Worm (Caenorhabditis elegans) whole organism, L3 larva: ENCODE results near the gene R07E5.5.

Source experiments
- R02D3.7 ChIP-seq: fragments of 150-350 bp; optimal IDR thresholded peaks from 2 replicates; lab custom pipeline; 2014; ENCODE audit warnings: missing biosample characterization, missing genetic modification characterization
- ZK546.5 ChIP-seq: sonication (generic microtip); optimal IDR thresholded peaks from 2 replicates; lab custom pipeline; 2017; ENCODE audit warnings: missing biosample characterization, missing genetic modification characterization
- aly-2 ChIP-seq: fragments of 150-350 bp; optimal IDR thresholded peaks from 2 replicates; lab custom pipeline; 2014; ENCODE audit warnings: missing biosample characterization, missing genetic modification characterization
- ama-1 ChIP-seq: fragments of 150-350 bp; optimal IDR thresholded peaks from 2 replicates; lab custom pipeline; 2018
- ceh-28 ChIP-seq: fragments of 150-350 bp; optimal IDR thresholded peaks from 2 replicates; lab custom pipeline; 2014; ENCODE audit warnings: missing biosample characterization, missing genetic modification reagents, missing genetic modification characterization
- ceh-82 ChIP-seq: fragments of 150-350 bp; optimal IDR thresholded peaks from 2 replicates; lab custom pipeline; 2014; ENCODE audit warnings: missing biosample characterization, missing genetic modification characterization
- ceh-9 ChIP-seq: sonication (generic microtip); optimal IDR thresholded peaks from 2 replicates; lab custom pipeline; 2018; ENCODE audit warnings: missing biosample characterization, missing genetic modification characterization
- daf-12 ChIP-seq: fragments of 150-350 bp; optimal IDR thresholded peaks from 2 replicates; lab custom pipeline; 2014; ENCODE audit warnings: missing biosample characterization, missing genetic modification reagents, missing genetic modification characterization
- egl-5 ChIP-seq: fragments of 150-350 bp; optimal IDR thresholded peaks from 2 replicates; lab custom pipeline; 2017; ENCODE audit warnings: missing biosample characterization, missing genetic modification reagents, missing genetic modification characterization, inconsistent platforms
- elt-1 ChIP-seq: fragments of 150-350 bp; optimal IDR thresholded peaks from 2 replicates; lab custom pipeline; 2014; ENCODE audit warnings: missing biosample characterization, missing genetic modification characterization
- elt-2 ChIP-seq: sonication (generic microtip); optimal IDR thresholded peaks from 2 replicates; lab custom pipeline; 2016; ENCODE audit warnings: missing genetic modification reagents, mild to moderate bottlenecking, missing genetic modification characterization, missing compliant biosample characterization
- elt-3 ChIP-seq, 3 experiments: fragments of 150-350 bp in 1 of 3; sonication (generic microtip) in 2 of 3; optimal IDR thresholded peaks; 2 replicates in 2 of 3; 4 replicates in 1 of 3; lab custom pipeline; 2014 to 2017; ENCODE audit warnings: missing biosample characterization in 3 of 3, missing genetic modification characterization in 3 of 3
- fkh-2 ChIP-seq: fragments of 150-350 bp; optimal IDR thresholded peaks from 2 replicates; lab custom pipeline; 2014; ENCODE audit warnings: missing biosample characterization, missing genetic modification reagents, missing genetic modification characterization
- fos-1 ChIP-seq: fragments of 150-350 bp; optimal IDR thresholded peaks from 2 replicates; lab custom pipeline; 2014; ENCODE audit warnings: missing biosample characterization, missing genetic modification characterization
- hmg-11 ChIP-seq: sonication (generic microtip); optimal IDR thresholded peaks from 2 replicates; lab custom pipeline; 2016; ENCODE audit warnings: missing genetic modification characterization, missing compliant biosample characterization
- jun-1 ChIP-seq: fragments of 150-350 bp; optimal IDR thresholded peaks from 2 replicates; lab custom pipeline; 2014; ENCODE audit warnings: missing biosample characterization, missing genetic modification reagents, missing genetic modification characterization
- lin-39 ChIP-seq: fragments of 150-350 bp; optimal IDR thresholded peaks from 2 replicates; lab custom pipeline; 2018; ENCODE audit warnings: missing biosample characterization, missing genetic modification reagents, missing genetic modification characterization
- lsy-12 ChIP-seq: sonication (generic microtip); optimal IDR thresholded peaks from 2 replicates; lab custom pipeline; 2016; ENCODE audit warnings: mild to moderate bottlenecking, missing genetic modification characterization, missing compliant biosample characterization
- mdl-1 ChIP-seq: fragments of 150-350 bp; optimal IDR thresholded peaks from 2 replicates; lab custom pipeline; 2014; ENCODE audit warnings: missing biosample characterization, missing genetic modification characterization
- nfya-1 ChIP-seq: sonication (generic microtip); optimal IDR thresholded peaks from 2 replicates; lab custom pipeline; 2017; ENCODE audit warnings: missing genetic modification characterization, mild to moderate bottlenecking, missing compliant biosample characterization, antibody characterized with exemption, moderate library complexity; ENCODE audit not compliant: insufficient read depth
- nhr-11 ChIP-seq: fragments of 150-350 bp; optimal IDR thresholded peaks from 2 replicates; lab custom pipeline; 2014; ENCODE audit warnings: missing biosample characterization, missing genetic modification characterization
- nhr-23 ChIP-seq: fragments of 150-350 bp; optimal IDR thresholded peaks from 2 replicates; lab custom pipeline; 2014; ENCODE audit warnings: missing biosample characterization, missing genetic modification reagents, missing genetic modification characterization
- nhr-237 ChIP-seq: fragments of 150-350 bp; optimal IDR thresholded peaks from 2 replicates; lab custom pipeline; 2014; ENCODE audit warnings: missing biosample characterization, missing genetic modification characterization
- nhr-25 ChIP-seq: sonication (generic microtip); optimal IDR thresholded peaks from 2 replicates; lab custom pipeline; 2017; ENCODE audit warnings: missing biosample characterization, missing genetic modification characterization
- nhr-28 ChIP-seq: fragments of 150-350 bp; optimal IDR thresholded peaks from 2 replicates; lab custom pipeline; 2014; ENCODE audit warnings: missing biosample characterization, missing genetic modification characterization
- nhr-43 ChIP-seq: sonication (generic microtip); optimal IDR thresholded peaks from 2 replicates; lab custom pipeline; 2016; ENCODE audit warnings: mild to moderate bottlenecking, missing genetic modification characterization, missing compliant biosample characterization; ENCODE audit not compliant: poor library complexity, severe bottlenecking
- nhr-77 ChIP-seq: fragments of 150-350 bp; optimal IDR thresholded peaks from 2 replicates; lab custom pipeline; 2014; ENCODE audit warnings: missing biosample characterization, missing genetic modification characterization
- pha-4 ChIP-seq: fragments of 150-350 bp; optimal IDR thresholded peaks from 2 replicates; lab custom pipeline; 2014; ENCODE audit warnings: missing biosample characterization, missing genetic modification reagents, missing genetic modification characterization
- pqm-1 ChIP-seq: fragments of 150-350 bp; optimal IDR thresholded peaks from 2 replicates; lab custom pipeline; 2017; ENCODE audit warnings: missing biosample characterization, missing genetic modification characterization, inconsistent platforms
- skn-1 ChIP-seq: fragments of 150-350 bp; optimal IDR thresholded peaks from 2 replicates; lab custom pipeline; 2014; ENCODE audit warnings: missing biosample characterization, missing genetic modification characterization
- tbx-2 ChIP-seq: sonication (generic microtip); optimal IDR thresholded peaks from 2 replicates; lab custom pipeline; 2016; ENCODE audit warnings: mild to moderate bottlenecking, missing genetic modification characterization, missing compliant biosample characterization
- unc-62 ChIP-seq: fragments of 150-350 bp; sonication (generic microtip); optimal IDR thresholded peaks from 4 replicates; lab custom pipeline; 2014; ENCODE audit warnings: missing biosample characterization, missing genetic modification reagents, missing genetic modification characterization
- zag-1 ChIP-seq: fragments of 150-350 bp; optimal IDR thresholded peaks from 2 replicates; lab custom pipeline; 2014; ENCODE audit warnings: missing biosample characterization, missing genetic modification characterization
- ztf-11 ChIP-seq: fragments of 150-350 bp; optimal IDR thresholded peaks from 2 replicates; lab custom pipeline; 2014; ENCODE audit warnings: missing biosample characterization, missing genetic modification characterization
- ztf-4 ChIP-seq: fragments of 150-350 bp; optimal IDR thresholded peaks from 2 replicates; lab custom pipeline; 2014; ENCODE audit warnings: missing biosample characterization, missing genetic modification characterization

The R07E5.5 gene

DNA sequence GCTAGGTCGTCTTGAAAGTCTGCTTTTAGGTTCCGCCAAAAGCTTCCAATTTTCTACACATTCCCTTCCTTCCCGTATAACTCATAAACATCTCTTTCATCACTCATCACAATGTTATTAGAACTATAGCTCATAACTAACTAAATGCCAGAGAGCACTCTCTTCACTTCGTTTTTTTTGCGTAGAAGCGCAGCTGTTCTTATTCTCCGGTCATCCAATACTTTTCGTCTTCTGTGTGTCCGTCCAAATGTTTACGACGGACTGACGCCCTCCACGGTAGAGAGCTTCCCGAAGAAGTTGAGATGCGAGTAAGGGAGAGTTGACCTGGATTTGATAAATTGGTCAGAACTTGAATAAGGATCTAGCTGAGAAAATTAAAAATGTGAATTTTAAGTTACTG is 38.0 kb upstream of the R07E5.5 start:
- no peak for TF ChIP-seq unc-62 (GFP tag; lab: Kevin White, UChicago)
- TF ChIP-seq mdl-1 (tag; lab: Kevin White, UChicago) = no peak
- TF ChIP-seq lin-39 (tag; lab: Kevin White, UChicago) = no peak
- TF ChIP-seq ceh-9 (tag; lab: Kevin White, UChicago) = no peak
- no peak for TF ChIP-seq ama-1 (lab: Kevin White, UChicago)
- TF ChIP-seq pqm-1 = no peak
- no peak for TF ChIP-seq ztf-4
- no peak for TF ChIP-seq ceh-82
- TF ChIP-seq nhr-43 (tag; lab: Kevin White, UChicago) = no peak
- TF ChIP-seq nfya-1 (tag; lab: Kevin White, UChicago) = no peak

DNA sequence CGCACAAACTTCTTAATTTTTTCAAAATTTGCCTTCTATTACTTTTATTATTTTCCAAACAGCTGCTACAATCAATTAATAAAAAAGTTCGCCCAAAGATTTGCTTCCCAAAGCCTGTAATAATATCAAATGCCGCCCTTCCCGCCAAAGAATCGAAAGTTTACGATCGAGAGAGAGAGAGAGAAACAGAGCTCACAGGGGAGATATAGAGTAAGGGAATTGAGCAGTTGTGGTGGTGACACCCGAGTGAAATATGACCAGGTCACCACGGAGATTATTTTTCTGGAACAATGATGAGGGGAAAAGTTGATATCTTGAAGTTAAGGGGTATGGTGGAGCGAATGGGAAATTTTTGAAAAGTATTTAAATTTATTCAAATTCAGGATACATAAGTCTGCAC is 37.3 kb upstream of the R07E5.5 start:
- no peak for TF ChIP-seq R02D3.7
- no peak for TF ChIP-seq ceh-9 (tag; lab: Kevin White, UChicago)
- TF ChIP-seq fos-1 = no peak
- no peak for TF ChIP-seq elt-1 (tag; lab: Kevin White, UChicago)
- TF ChIP-seq tbx-2 = no peak
- no peak for TF ChIP-seq nhr-43 (tag; lab: Kevin White, UChicago)
- TF ChIP-seq mdl-1 (tag; lab: Kevin White, UChicago) = no peak
- TF ChIP-seq elt-3 (tag; optimal IDR thresholded peaks at IDR 0.05; lab: Kevin White, UChicago) = no peak
- no peak for TF ChIP-seq pqm-1
- no peak for TF ChIP-seq zag-1
- no peak for TF ChIP-seq egl-5
- TF ChIP-seq nhr-25 (tag; lab: Kevin White, UChicago) = no peak
- TF ChIP-seq nhr-237 (tag; lab: Kevin White, UChicago) = no peak
- TF ChIP-seq aly-2 = no peak
- no peak for TF ChIP-seq ceh-28 (tag; lab: Kevin White, UChicago)
- no peak for TF ChIP-seq skn-1 (tag; lab: Kevin White, UChicago)
- no peak for TF ChIP-seq nhr-28 (tag; lab: Kevin White, UChicago)
- no peak for TF ChIP-seq hmg-11 (tag; lab: Kevin White, UChicago)
- TF ChIP-seq ztf-11 (tag; lab: Kevin White, UChicago) = no peak

DNA sequence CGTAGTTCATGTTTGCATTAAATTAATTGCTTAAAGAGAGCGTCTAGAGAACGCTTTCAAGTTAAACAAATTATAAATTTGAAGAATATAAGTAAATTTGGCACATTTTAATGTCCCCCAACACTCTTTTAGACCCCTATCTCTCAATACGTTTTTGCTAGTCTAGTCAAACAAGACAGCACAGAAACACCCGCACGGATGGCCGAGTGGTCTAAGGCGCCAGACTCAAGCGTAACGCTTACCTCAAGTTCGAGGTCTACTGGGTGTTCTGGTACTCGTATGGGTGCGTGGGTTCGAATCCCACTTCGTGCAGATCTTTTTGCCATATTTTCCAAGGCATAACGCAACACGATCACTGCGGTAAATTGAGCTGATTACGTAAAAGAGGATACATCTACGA is 34.9 kb upstream of the R07E5.5 start:
- TF ChIP-seq nhr-28 (tag; lab: Kevin White, UChicago) = no peak
- TF ChIP-seq ceh-9 (tag; lab: Kevin White, UChicago) = no peak
- no peak for TF ChIP-seq pqm-1
- peak; percentile 10 for TF ChIP-seq nhr-25 (tag; lab: Kevin White, UChicago)
- TF ChIP-seq pha-4 (tag; lab: Kevin White, UChicago) = no peak
- peak; percentile 24 for TF ChIP-seq elt-2 (tag; lab: Kevin White, UChicago)
- no peak for TF ChIP-seq elt-1 (tag; lab: Kevin White, UChicago)
- no peak for TF ChIP-seq lin-39 (tag; lab: Kevin White, UChicago)
- no peak for TF ChIP-seq jun-1 (tag; lab: Kevin White, UChicago)
- no peak for TF ChIP-seq lsy-12 (tag; lab: Kevin White, UChicago)
- TF ChIP-seq nfya-1 (tag; lab: Kevin White, UChicago) = peak; percentile 31
- no peak for TF ChIP-seq nhr-77 (tag; lab: Kevin White, UChicago)
- no peak for TF ChIP-seq R02D3.7
- TF ChIP-seq egl-5 = no peak
- TF ChIP-seq daf-12 = no peak
- no peak for TF ChIP-seq ceh-28 (tag; lab: Kevin White, UChicago)

DNA sequence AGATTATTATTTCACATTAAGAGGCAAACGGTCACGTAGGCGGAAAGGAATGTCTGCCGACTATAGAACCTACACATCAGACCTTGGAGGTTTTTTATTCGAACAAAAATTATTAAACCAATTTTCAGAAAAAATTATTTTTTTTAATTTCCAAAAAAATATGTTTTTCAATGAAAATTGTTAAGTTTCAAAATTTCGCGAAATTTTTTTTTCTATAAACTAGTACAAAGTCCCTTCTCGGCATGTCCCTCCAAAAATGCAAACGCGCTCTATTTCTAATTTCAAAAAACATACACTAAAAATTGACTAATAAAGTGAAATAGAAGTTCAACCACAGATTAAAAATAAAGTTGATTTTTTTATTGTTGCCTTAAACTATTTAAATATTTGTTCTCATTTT is 32.2 kb upstream of the R07E5.5 start, which contains the start of gene ckb-1:
Gene ckb-1 (plus strand): TSS at position 301 of the 400 bp plus-strand sequence.
- no peak for TF ChIP-seq nhr-237 (tag; lab: Kevin White, UChicago)
- TF ChIP-seq pha-4 (tag; lab: Kevin White, UChicago) = peak; percentile 10
- no peak for TF ChIP-seq ZK546.5
- no peak for TF ChIP-seq ceh-9 (tag; lab: Kevin White, UChicago)
- TF ChIP-seq egl-5 = no peak
- peak; percentile 7 for TF ChIP-seq hmg-11 (tag; lab: Kevin White, UChicago)
- TF ChIP-seq nfya-1 (tag; lab: Kevin White, UChicago) = no peak
- TF ChIP-seq ama-1 (lab: Kevin White, UChicago) = no peak
- no peak for TF ChIP-seq jun-1 (tag; lab: Kevin White, UChicago)
- TF ChIP-seq nhr-11 (tag; lab: Kevin White, UChicago) = no peak

DNA sequence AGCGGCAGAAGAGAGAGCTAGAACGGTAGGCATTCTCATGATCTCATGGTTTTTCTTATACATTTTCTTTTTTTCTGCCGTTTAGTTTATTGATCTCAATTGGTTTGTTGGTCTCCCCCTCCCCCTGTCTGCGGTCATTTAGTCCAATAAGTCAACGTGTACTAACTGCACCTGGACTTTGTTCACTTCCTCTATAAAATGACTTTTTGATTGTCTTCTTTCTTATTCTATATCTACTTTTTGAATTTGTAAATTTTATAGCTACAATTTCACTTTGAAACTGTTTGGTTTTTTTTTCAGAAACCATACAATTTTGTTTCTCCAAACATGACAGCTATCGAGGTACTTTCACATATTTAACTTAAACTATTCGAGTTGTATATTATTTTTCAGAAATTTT is 29.6 kb upstream of the R07E5.5 start, which contains the start of gene ckb-2:
Gene ckb-2 (plus strand): TSS at position 301 of the 400 bp plus-strand sequence.
- no peak for TF ChIP-seq R02D3.7
- TF ChIP-seq nhr-23 (tag; lab: Kevin White, UChicago) = no peak
- TF ChIP-seq ztf-4 = no peak
- no peak for TF ChIP-seq fkh-2 (tag; lab: Kevin White, UChicago)
- TF ChIP-seq unc-62 (GFP tag; lab: Kevin White, UChicago) = no peak
